Worm (Caenorhabditis elegans) whole organism, L2 larva: ENCODE results near the gene irg-3.

ENCODE experiments used
- fos-1 ChIP-seq: fragments of 150-350 bp; optimal IDR thresholded peaks from 2 replicates; lab custom pipeline; 2014; ENCODE audit warnings: missing biosample characterization, missing genetic modification characterization
- lin-39 ChIP-seq: fragments of 150-350 bp; optimal IDR thresholded peaks from 2 replicates; lab custom pipeline; 2014; ENCODE audit warnings: missing biosample characterization, missing genetic modification reagents, missing genetic modification characterization
- lsy-2 ChIP-seq, 2 experiments: fragments of 150-350 bp in 1 of 2; sonication (generic microtip) in 1 of 2; optimal IDR thresholded peaks; 2 replicates each; lab custom pipeline; 2014 to 2017; ENCODE audit warnings: missing biosample characterization in 2 of 2, missing genetic modification characterization in 2 of 2
- mdl-1 ChIP-seq, 2 experiments: fragments of 150-350 bp in 1 of 2; sonication (generic microtip) in 1 of 2; optimal IDR thresholded peaks; 2 replicates each; lab custom pipeline; 2017; ENCODE audit warnings: missing biosample characterization in 2 of 2, missing genetic modification characterization in 2 of 2
- zag-1 ChIP-seq: fragments of 150-350 bp; optimal IDR thresholded peaks from 2 replicates; lab custom pipeline; 2014; ENCODE audit warnings: missing biosample characterization, missing genetic modification characterization
- ztf-11 ChIP-seq: sonication (generic microtip); optimal IDR thresholded peaks from 2 replicates; lab custom pipeline; 2017; ENCODE audit warnings: missing biosample characterization, missing genetic modification characterization

ce11 chrV:2614986-2615687 lies 22.7 kb downstream of the irg-3 start, which contains the start of gene F53E10.1:
- TF ChIP-seq lin-39 (tag; lab: Kevin White, UChicago) (no peak), ztf-11 (tag; lab: Kevin White, UChicago) (no peak), zag-1 (tag; lab: Kevin White, UChicago) (no peak), mdl-1 (tag; optimal IDR thresholded peaks at IDR 0.05; lab: Kevin White, UChicago) (no peak), lsy-2 (tag; optimal IDR thresholded peaks at IDR 0.05; lab: Kevin White, UChicago) (peak in 1 of 2 experiments; percentile 49), fos-1 (tag; lab: Kevin White, UChicago) (peak; percentile 49)
